Fruit fly (Drosophila melanogaster): ENCODE data around the gene CG6885.

DNA sequence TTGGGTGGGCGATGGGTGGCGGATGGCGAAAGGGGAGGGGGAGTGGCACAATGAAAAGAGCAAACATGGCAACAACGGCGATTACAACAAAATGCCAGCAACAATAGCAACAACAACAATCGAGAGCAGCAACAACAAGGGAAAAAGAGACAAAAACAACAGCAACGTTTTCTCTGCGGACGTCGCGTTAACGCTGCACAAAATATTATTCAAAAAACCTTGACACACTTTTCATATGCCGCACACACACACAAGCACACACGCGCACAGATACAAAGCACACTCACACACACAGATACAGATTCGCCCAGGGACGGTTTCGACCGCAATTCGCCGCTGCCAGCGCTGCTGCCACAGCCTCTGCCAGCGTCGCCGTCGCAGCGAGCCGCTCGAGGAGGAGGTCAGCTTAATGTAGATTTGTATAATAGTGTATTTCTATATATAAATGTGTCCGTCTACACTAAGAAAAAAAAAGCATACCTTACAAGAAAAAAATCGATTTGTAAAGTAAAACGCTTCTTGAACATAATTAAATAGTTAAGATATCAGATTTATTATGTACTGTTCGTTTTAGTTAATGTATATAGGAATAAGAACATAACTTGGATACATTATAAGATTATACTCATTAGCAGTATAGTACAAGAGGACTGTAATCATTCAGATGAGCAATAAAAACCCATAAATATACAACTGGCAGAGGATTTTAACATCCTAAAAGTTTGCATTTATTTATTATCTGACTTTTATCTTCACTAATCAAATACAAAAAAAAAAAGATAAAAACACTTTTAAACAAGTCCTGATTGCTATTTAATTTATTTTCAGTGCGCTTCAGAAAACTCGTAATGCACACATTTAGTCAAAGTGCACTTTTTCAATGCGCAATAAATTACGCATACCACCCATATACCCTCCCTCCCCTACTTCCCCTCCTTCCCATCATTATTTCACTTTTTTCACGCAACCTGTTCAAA, 37.7 kb downstream of the CG6885 start:
- no peak for TF ChIP-seq sage (GFP tag; optimal IDR thresholded peaks at IDR 0.05)
- TF ChIP-seq CrebA (GFP tag; optimal IDR thresholded peaks at IDR 0.05; ENCODE audit: borderline replicate concordance) = no peak
- no peak for TF ChIP-seq woc (GFP tag; optimal IDR thresholded peaks at IDR 0.05)
- TF ChIP-seq ey (GFP tag; optimal IDR thresholded peaks at IDR 0.05) = no peak
